Fruit fly (Drosophila melanogaster): ENCODE data around the gene Pcp.

Pcp gene

dm6 chr2L:7032517-7032951 is 11.1 kb downstream of the Pcp start, which contains the start of the genes Rab30 and Caper (continued):
- TF ChIP-seq grn (GFP tag; optimal IDR thresholded peaks at IDR 0.05) (peak; percentile 3), Antp (GFP tag; optimal IDR thresholded peaks at IDR 0.05) (peak; percentile 77), CG9609 (GFP tag; optimal IDR thresholded peaks at IDR 0.05) (peak; percentile 60), ewg (GFP tag; optimal IDR thresholded peaks at IDR 0.05) (no peak), D (optimal IDR thresholded peaks at IDR 0.05) (no peak), D (GFP tag; optimal IDR thresholded peaks at IDR 0.05) (no peak), CG34422 (GFP tag; IDR thresholded peaks at IDR 0.05) (peak; percentile 57; the same call in 2 of the 3 replicates), CG4360 (GFP tag; IDR thresholded peaks at IDR 0.05) (peak; percentile 9; the same call in 1 of the 2 replicates), ara (GFP tag; IDR thresholded peaks at IDR 0.05) (no peak), CG17186 (GFP tag; optimal IDR thresholded peaks at IDR 0.05) (no peak), Asciz (GFP tag; optimal IDR thresholded peaks at IDR 0.05) (no peak), tup (GFP tag; optimal IDR thresholded peaks at IDR 0.05) (no peak), ken (GFP tag; IDR thresholded peaks at IDR 0.05) (peak; percentile 52; the same call in 1 of the 3 replicates), tgo (GFP tag; IDR thresholded peaks at IDR 0.05) (0 out of 3 replicates have a peak, but pooled peaks have one; percentile 24), CG11695 (GFP tag; IDR thresholded peaks at IDR 0.05) (no peak), CG12219 (GFP tag; optimal IDR thresholded peaks at IDR 0.05) (no peak), MTF-1 (GFP tag; optimal IDR thresholded peaks at IDR 0.05; ENCODE audit: borderline replicate concordance) (peak; percentile 3), slou (GFP tag; optimal IDR thresholded peaks at IDR 0.05) (no peak), Eip74EF (GFP tag; optimal IDR thresholded peaks at IDR 0.05) (no peak), Nf-YC (tag; optimal IDR thresholded peaks at IDR 0.05) (peak; percentile 68), tio (GFP tag; optimal IDR thresholded peaks at IDR 0.05) (no peak), Gsc (GFP tag; IDR thresholded peaks at IDR 0.05) (no peak), vvl (GFP tag; IDR thresholded peaks at IDR 0.05) (peak; percentile 56), CG15011 (GFP tag; optimal IDR thresholded peaks at IDR 0.05) (no peak), Doc3 (GFP tag; IDR thresholded peaks at IDR 0.05; ENCODE audit: partially characterized antibody) (peak; percentile 96), prd (optimal IDR thresholded peaks at IDR 0.05) (no peak), prd (GFP tag; IDR thresholded peaks at IDR 0.05) (peak; percentile 57; the same call in 2 of the 3 replicates), D19B (GFP tag; optimal IDR thresholded peaks at IDR 0.05) (no peak), Abd-B (GFP tag; optimal IDR thresholded peaks at IDR 0.05) (peak; percentile 74), CG13424 (tag; optimal IDR thresholded peaks at IDR 0.05) (peak; percentile 53), nau (GFP tag; optimal IDR thresholded peaks at IDR 0.05) (no peak), Elba2 (GFP tag; optimal IDR thresholded peaks at IDR 0.05) (no peak), CG10366 (GFP tag; IDR thresholded peaks at IDR 0.05) (no peak), CG13775 (GFP tag; optimal IDR thresholded peaks at IDR 0.05) (peak; percentile 21), CG17802 (tag; optimal IDR thresholded peaks at IDR 0.05) (peak; percentile 8), Doc2 (GFP tag; IDR thresholded peaks at IDR 0.05) (no peak), CG14667 (GFP tag; IDR thresholded peaks at IDR 0.05) (no peak), CG43689 (GFP tag; IDR thresholded peaks at IDR 0.05) (no peak), CG9797 (GFP tag; optimal IDR thresholded peaks at IDR 0.05) (peak; percentile 58), jing (GFP tag; optimal IDR thresholded peaks at IDR 0.05) (no peak), Fer3 (tag; optimal IDR thresholded peaks at IDR 0.05) (peak; percentile 33), hth (optimal IDR thresholded peaks at IDR 0.05) (no peak), klu (GFP tag; IDR thresholded peaks at IDR 0.05) (0 out of 2 replicates have a peak, but pooled peaks have one; percentile 28), Meics (GFP tag; optimal IDR thresholded peaks at IDR 0.05) (no peak), BEAF-32 (GFP tag; optimal IDR thresholded peaks at IDR 0.05) (peak; percentile 99), CG30403 (GFP tag; optimal IDR thresholded peaks at IDR 0.05) (peak; percentile 69), bigmax (GFP tag; optimal IDR thresholded peaks at IDR 0.05) (no peak), CG9437 (GFP tag; optimal IDR thresholded peaks at IDR 0.05) (peak; percentile 72), stwl (tag; optimal IDR thresholded peaks at IDR 0.05) (peak; percentile 89), CG18262 (tag; optimal IDR thresholded peaks at IDR 0.05) (peak; percentile 9), Pdp1 (GFP tag; optimal IDR thresholded peaks at IDR 0.05) (peak; percentile 54 to 63)
